Worm (Caenorhabditis elegans) whole organism, young adult: ENCODE measurements around the gene nos-1.
A peak's percentile ranks its signal among the peaks of the same experiment; 100 is the strongest.

Experiments used
- B0019.2 ChIP-seq: fragments of 200-800 bp; sonication (Bioruptor generic); conservative IDR thresholded peaks from 2 replicates; pipeline ENCODE4 v1.3.6; 2022; ENCODE audit warnings: missing genetic modification reagents, missing genetic modification characterization, missing compliant biosample characterization
- B0336.3 ChIP-seq: fragments of 200-800 bp; sonication (Bioruptor generic); IDR thresholded peaks from 2 replicates; pipeline ENCODE4 v1.3.6; 2022; ENCODE audit warnings: missing genetic modification characterization, missing compliant biosample characterization
- D2030.7 ChIP-seq: fragments of 200-800 bp; sonication (Bioruptor generic); IDR thresholded peaks from 2 replicates; pipeline ENCODE4 v1.3.6; 2022; ENCODE audit warnings: missing genetic modification reagents, missing genetic modification characterization, missing compliant biosample characterization
- F10E7.11 ChIP-seq: sonication (generic microtip); optimal IDR thresholded peaks from 2 replicates; lab custom pipeline; 2017; ENCODE audit warnings: mild to moderate bottlenecking, missing genetic modification characterization, moderate library complexity, missing compliant biosample characterization
- F22D6.2 ChIP-seq: sonication (generic microtip); optimal IDR thresholded peaks from 2 replicates; lab custom pipeline; 2016; ENCODE audit warnings: mild to moderate bottlenecking, missing genetic modification characterization, missing compliant biosample characterization
- F33H1.4 ChIP-seq: fragments of 200-800 bp; sonication (Bioruptor generic); IDR thresholded peaks from 2 replicates; pipeline ENCODE4 v1.3.6; 2022; ENCODE audit warnings: missing genetic modification reagents, missing genetic modification characterization, missing compliant biosample characterization
- F49E8.2 ChIP-seq: sonication (generic microtip); optimal IDR thresholded peaks from 3 replicates; lab custom pipeline; 2017; ENCODE audit warnings: missing genetic modification characterization, mild to moderate bottlenecking, missing compliant biosample characterization, antibody characterized with exemption, moderate library complexity; ENCODE audit not compliant: insufficient read depth
- T26A5.8 ChIP-seq: sonication (generic microtip); optimal IDR thresholded peaks from 2 replicates; lab custom pipeline; 2016; ENCODE audit warnings: missing genetic modification characterization, missing compliant biosample characterization
- Y53F4B.3 ChIP-seq: fragments of 200-800 bp; sonication (Bioruptor generic); IDR thresholded peaks from 2 replicates; pipeline ENCODE4 v1.3.6; 2022; ENCODE audit warnings: missing genetic modification reagents, missing genetic modification characterization, missing compliant biosample characterization
- Y53G8AR.9 ChIP-seq: fragments of 200-800 bp; sonication (Bioruptor generic); conservative IDR thresholded peaks from 2 replicates; pipeline ENCODE4 v1.3.6; 2022; ENCODE audit warnings: missing genetic modification reagents, missing genetic modification characterization, missing compliant biosample characterization
- Y67H2A.10 ChIP-seq: fragments of 200-800 bp; sonication (Bioruptor generic); conservative IDR thresholded peaks from 2 replicates; pipeline ENCODE4 v1.3.6; 2022; ENCODE audit warnings: missing genetic modification reagents, missing genetic modification characterization, missing compliant biosample characterization
- Y95B8A.8 ChIP-seq: fragments of 200-800 bp; sonication (Bioruptor generic); IDR thresholded peaks from 2 replicates; pipeline ENCODE4 v1.3.6; 2022; ENCODE audit warnings: missing genetic modification reagents, missing genetic modification characterization, missing compliant biosample characterization
- ama-1 ChIP-seq, 3 experiments: fragments of 150-350 bp in 1 of 3; sonication (generic microtip) in 2 of 3; optimal IDR thresholded peaks; 2 replicates each; lab custom pipeline; 2014 to 2018; ENCODE audit warnings: missing biosample characterization in 2 of 3, missing genetic modification characterization in 2 of 3, missing genetic modification reagents in 2 of 3
- attf-3 ChIP-seq: fragments of 200-800 bp; sonication (Bioruptor generic); conservative IDR thresholded peaks from 2 replicates; pipeline ENCODE4 v1.3.6; 2022; ENCODE audit warnings: missing genetic modification reagents, missing genetic modification characterization, missing compliant biosample characterization
- attf-6 ChIP-seq: fragments of 200-800 bp; sonication (Bioruptor generic); IDR thresholded peaks from 2 replicates; pipeline ENCODE4 v1.3.6; 2022; ENCODE audit warnings: missing genetic modification reagents, missing genetic modification characterization, missing compliant biosample characterization
- bed-2 ChIP-seq: fragments of 200-800 bp; sonication (Bioruptor generic); IDR thresholded peaks from 2 replicates; pipeline ENCODE4 v1.3.6; 2022; ENCODE audit warnings: missing genetic modification reagents, missing genetic modification characterization, missing compliant biosample characterization
- ccch-3 ChIP-seq: fragments of 200-800 bp; sonication (Bioruptor generic); optimal IDR thresholded peaks from 2 replicates; lab custom pipeline; 2018; ENCODE audit warnings: mild to moderate bottlenecking, missing genetic modification characterization, missing compliant biosample characterization
- cebp-2 ChIP-seq: fragments of 200-800 bp; sonication (Bioruptor generic); IDR thresholded peaks from 2 replicates; pipeline ENCODE4 v1.3.6; 2022; ENCODE audit warnings: missing genetic modification characterization, missing compliant biosample characterization
- ceh-58 ChIP-seq: fragments of 200-800 bp; sonication (Bioruptor generic); IDR thresholded peaks from 2 replicates; pipeline ENCODE4 v1.3.6; 2022; ENCODE audit warnings: missing genetic modification characterization, missing compliant biosample characterization
- ceh-91 ChIP-seq: fragments of 200-800 bp; sonication (Bioruptor generic); IDR thresholded peaks from 2 replicates; pipeline ENCODE4 v1.3.6; 2022; ENCODE audit warnings: missing genetic modification reagents, missing genetic modification characterization, missing compliant biosample characterization
- die-1 ChIP-seq: sonication (generic microtip); optimal IDR thresholded peaks from 2 replicates; lab custom pipeline; 2016; ENCODE audit warnings: missing genotype, mild to moderate bottlenecking, missing genetic modification characterization, missing compliant biosample characterization
- dpff-1 ChIP-seq: sonication (generic microtip); optimal IDR thresholded peaks from 2 replicates; lab custom pipeline; 2017; ENCODE audit warnings: mild to moderate bottlenecking, missing genetic modification characterization, missing compliant biosample characterization
- dpl-1 ChIP-seq: fragments of 150-350 bp; optimal IDR thresholded peaks from 2 replicates; lab custom pipeline; 2014; ENCODE audit warnings: missing biosample characterization, missing genetic modification reagents, missing genetic modification characterization
- efl-1 ChIP-seq: fragments of 150-350 bp; optimal IDR thresholded peaks from 2 replicates; lab custom pipeline; 2014; ENCODE audit warnings: missing biosample characterization, missing genetic modification reagents, missing genetic modification characterization
- egl-18 ChIP-seq: fragments of 200-800 bp; sonication (Bioruptor generic); IDR thresholded peaks from 2 replicates; pipeline ENCODE4 v1.3.6; 2022; ENCODE audit warnings: missing genetic modification reagents, missing genetic modification characterization, missing compliant biosample characterization
- gei-17 ChIP-seq: fragments of 200-800 bp; sonication (Bioruptor generic); optimal IDR thresholded peaks from 2 replicates; lab custom pipeline; 2018; ENCODE audit warnings: mild to moderate bottlenecking, missing genetic modification characterization, missing compliant biosample characterization
- hmg-1.2 ChIP-seq: fragments of 200-800 bp; sonication (Bioruptor generic); IDR thresholded peaks from 2 replicates; pipeline ENCODE4 v1.3.6; 2022; ENCODE audit warnings: missing genetic modification reagents, missing genetic modification characterization, missing compliant biosample characterization
- hrde-1 ChIP-seq: sonication (generic microtip); optimal IDR thresholded peaks from 2 replicates; lab custom pipeline; 2016; ENCODE audit warnings: missing genetic modification characterization, mild to moderate bottlenecking, missing compliant biosample characterization, moderate library complexity, missing genotype, missing genetic modification reagents, borderline replicate concordance
- hsf-1 ChIP-seq: fragments of 200-800 bp; sonication (Bioruptor generic); IDR thresholded peaks from 2 replicates; pipeline ENCODE4 v1.3.6; 2022; ENCODE audit warnings: missing genetic modification reagents, missing genetic modification characterization, missing compliant biosample characterization
- lag-1 ChIP-seq: fragments of 200-800 bp; sonication (Bioruptor generic); IDR thresholded peaks from 2 replicates; pipeline ENCODE4 v1.3.6; 2022; ENCODE audit warnings: missing genetic modification reagents, missing genetic modification characterization, missing compliant biosample characterization
- lin-26 ChIP-seq: fragments of 200-800 bp; sonication (Bioruptor generic); IDR thresholded peaks from 2 replicates; pipeline ENCODE4 v1.3.6; 2022; ENCODE audit warnings: missing genetic modification reagents, missing genetic modification characterization, missing compliant biosample characterization
- lin-35 ChIP-seq, 3 experiments: fragments of 150-350 bp in 2 of 3; sonication (generic microtip) in 1 of 3; optimal IDR thresholded peaks; 2 replicates each; lab custom pipeline; 2014 to 2018; ENCODE audit warnings: missing biosample characterization in 3 of 3, missing genetic modification characterization in 3 of 3, missing genetic modification reagents in 3 of 3
- lin-54 ChIP-seq: fragments of 200-800 bp; sonication (Bioruptor generic); optimal IDR thresholded peaks from 2 replicates; lab custom pipeline; 2018; ENCODE audit warnings: mild to moderate bottlenecking, missing genetic modification characterization, missing compliant biosample characterization
- madf-6 ChIP-seq: fragments of 200-800 bp; sonication (Bioruptor generic); IDR thresholded peaks from 2 replicates; pipeline ENCODE4 v1.3.6; 2022; ENCODE audit warnings: missing genetic modification reagents, missing genetic modification characterization, missing compliant biosample characterization
- madf-8 ChIP-seq: fragments of 200-800 bp; sonication (Bioruptor generic); conservative IDR thresholded peaks from 2 replicates; pipeline ENCODE4 v1.3.6; 2022; ENCODE audit warnings: missing genetic modification reagents, missing genetic modification characterization, missing compliant biosample characterization
- mcd-1 ChIP-seq: fragments of 200-800 bp; sonication (Bioruptor generic); IDR thresholded peaks from 2 replicates; pipeline ENCODE4 v1.3.6; 2022; ENCODE audit warnings: missing genetic modification reagents, missing genetic modification characterization, missing compliant biosample characterization
- nfyb-1 ChIP-seq: fragments of 200-800 bp; sonication (Bioruptor generic); IDR thresholded peaks from 2 replicates; pipeline ENCODE4 v1.3.6; 2022; ENCODE audit warnings: missing genetic modification reagents, missing genetic modification characterization, missing compliant biosample characterization
- nhr-80 ChIP-seq: sonication (generic microtip); optimal IDR thresholded peaks from 2 replicates; lab custom pipeline; 2016; ENCODE audit warnings: missing genetic modification characterization, missing compliant biosample characterization
- pbrm-1 ChIP-seq: fragments of 200-800 bp; sonication (Bioruptor generic); IDR thresholded peaks from 2 replicates; pipeline ENCODE4 v1.3.6; 2022; ENCODE audit warnings: missing genetic modification reagents, missing genetic modification characterization, missing compliant biosample characterization
- rcor-1 ChIP-seq: fragments of 200-800 bp; sonication (Bioruptor generic); IDR thresholded peaks from 2 replicates; pipeline ENCODE4 v1.3.6; 2022; ENCODE audit warnings: missing genetic modification reagents, missing genetic modification characterization, missing compliant biosample characterization
- rpc-1 ChIP-seq, 2 experiments: fragments of 150-350 bp in 1 of 2; sonication (generic microtip) in 1 of 2; optimal IDR thresholded peaks; 2 replicates each; lab custom pipeline; 2014 to 2018; ENCODE audit warnings: missing biosample characterization in 1 of 2, missing genetic modification characterization in 1 of 2, missing genetic modification reagents in 1 of 2, missing genotype in 1 of 2
- snpc-3.4 ChIP-seq: sonication (generic microtip); optimal IDR thresholded peaks from 2 replicates; lab custom pipeline; 2017; ENCODE audit warnings: missing genetic modification characterization, mild to moderate bottlenecking, missing compliant biosample characterization, antibody characterized with exemption, moderate library complexity, missing genotype, missing genetic modification reagents
- snpc-4 ChIP-seq, 5 experiments: fragments of 150-350 bp in 1 of 5; sonication (generic microtip) in 4 of 5; optimal IDR thresholded peaks; 2 replicates each; lab custom pipeline; 2014 to 2018; ENCODE audit warnings: missing genetic modification characterization in 5 of 5, missing biosample characterization in 3 of 5, antibody characterized with exemption in 2 of 5, mild to moderate bottlenecking in 2 of 5, missing compliant biosample characterization in 2 of 5, missing genotype in 2 of 5, moderate library complexity in 2 of 5, missing genetic modification reagents in 1 of 5
- tlf-1 ChIP-seq: fragments of 200-800 bp; sonication (Bioruptor generic); optimal IDR thresholded peaks from 2 replicates; lab custom pipeline; 2018; ENCODE audit warnings: mild to moderate bottlenecking, missing genetic modification characterization, missing compliant biosample characterization
- unc-62 ChIP-seq: fragments of 150-350 bp; optimal IDR thresholded peaks from 2 replicates; lab custom pipeline; 2014; ENCODE audit warnings: missing biosample characterization, missing genetic modification reagents, missing genetic modification characterization
- ztf-25 ChIP-seq: fragments of 200-800 bp; sonication (Bioruptor generic); IDR thresholded peaks from 2 replicates; pipeline ENCODE4 v1.3.6; 2022; ENCODE audit warnings: missing genetic modification reagents, missing genetic modification characterization, missing compliant biosample characterization
- ztf-28 ChIP-seq: fragments of 200-800 bp; sonication (Bioruptor generic); IDR thresholded peaks from 2 replicates; pipeline ENCODE4 v1.3.6; 2022; ENCODE audit warnings: missing genetic modification reagents, missing genetic modification characterization, missing compliant biosample characterization

Gene nos-1

DNA sequence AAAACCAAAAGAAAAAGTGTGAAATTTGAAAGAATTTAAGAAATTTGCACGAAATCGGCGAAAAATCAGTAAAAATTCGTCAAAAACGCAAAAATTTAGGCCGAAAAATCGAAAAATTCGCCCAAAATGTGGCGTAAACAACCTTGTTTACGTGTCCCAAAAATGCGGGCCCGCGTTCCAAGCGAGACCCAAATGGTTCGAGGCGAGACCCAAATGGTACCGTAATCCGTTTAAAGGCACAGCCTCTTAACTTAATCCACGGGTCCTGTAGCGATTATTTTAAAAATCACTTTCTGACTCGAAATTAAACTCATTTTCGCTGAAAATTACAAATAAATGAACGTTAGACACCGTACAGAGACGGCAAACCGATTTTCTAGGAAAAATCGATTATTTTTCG is 17.6 kb downstream of the nos-1 start:
- TF ChIP-seq T26A5.8 (no peak), F49E8.2 (tag; lab: Kevin White, UChicago) (peak; percentile 90), mcd-1 (GFP tag; lab: Robert Waterston, UW) (peak; percentile 72), lin-54 (peak; percentile 69), dpl-1 (peak; percentile 25), bed-2 (GFP tag; lab: Robert Waterston, UW) (no peak), gei-17 (GFP tag; lab: Kevin White, UChicago) (no peak), pbrm-1 (GFP tag; lab: Robert Waterston, UW) (peak; percentile 75), ztf-28 (peak; percentile 87), F22D6.2 (no peak), Y67H2A.10 (0 out of 2 replicates have a peak, but pooled peaks have one; percentile 22), rcor-1 (GFP tag; lab: Robert Waterston, UW) (peak; percentile 71), lin-26 (GFP tag; lab: Robert Waterston, UW) (no peak), ama-1 (optimal IDR thresholded peaks at IDR 0.05; lab: Kevin White, UChicago) (no peak), ama-1 (GFP tag; optimal IDR thresholded peaks at IDR 0.05; lab: Kevin White, UChicago) (no peak), ceh-58 (GFP tag; lab: Robert Waterston, UW) (no peak), efl-1 (GFP tag; lab: Kevin White, UChicago) (peak; percentile 56), madf-8 (GFP tag; lab: Robert Waterston, UW) (peak; percentile 89), ztf-25 (GFP tag; lab: Robert Waterston, UW) (no peak), die-1 (tag; lab: Kevin White, UChicago) (no peak), dpff-1 (tag; lab: Kevin White, UChicago) (no peak), ccch-3 (GFP tag; lab: Kevin White, UChicago) (no peak), B0336.3 (GFP tag; lab: Robert Waterston, UW) (no peak), cebp-2 (GFP tag; lab: Robert Waterston, UW) (no peak), D2030.7 (GFP tag; lab: Robert Waterston, UW) (peak; percentile 90), F10E7.11 (tag; lab: Kevin White, UChicago) (no peak), attf-6 (GFP tag; lab: Robert Waterston, UW) (0 out of 2 replicates have a peak, but pooled peaks have one; percentile 31), hsf-1 (GFP tag; lab: Robert Waterston, UW) (peak; percentile 69), B0019.2 (GFP tag; lab: Robert Waterston, UW) (peak; percentile 57; the same call in 1 of the 2 replicates), lin-35 (GFP tag; optimal IDR thresholded peaks at IDR 0.05; lab: Kevin White, UChicago) (no peak), nfyb-1 (peak; percentile 58; the same call in 1 of the 2 replicates), Y95B8A.8 (GFP tag; lab: Robert Waterston, UW) (peak; percentile 84), rpc-1 (optimal IDR thresholded peaks at IDR 0.05; lab: Kevin White, UChicago) (no peak), rpc-1 (tag; optimal IDR thresholded peaks at IDR 0.05; lab: Kevin White, UChicago) (no peak), attf-3 (GFP tag; lab: Robert Waterston, UW) (0 out of 2 replicates have a peak, but pooled peaks have one; percentile 44), hmg-1.2 (GFP tag; lab: Robert Waterston, UW) (peak; percentile 32; the same call in 1 of the 2 replicates), nhr-80 (tag; lab: Kevin White, UChicago) (no peak), tlf-1 (GFP tag; lab: Kevin White, UChicago) (peak; percentile 63), Y53G8AR.9 (no peak), hrde-1 (no peak), egl-18 (GFP tag; lab: Robert Waterston, UW) (no peak), Y53F4B.3 (no peak), F33H1.4 (GFP tag; lab: Robert Waterston, UW) (peak; percentile 97), unc-62 (GFP tag; lab: Kevin White, UChicago) (no peak), snpc-3.4 (tag; lab: Kevin White, UChicago) (peak; percentile 54), madf-6 (GFP tag; lab: Robert Waterston, UW) (peak; percentile 97), lag-1 (GFP tag; lab: Robert Waterston, UW) (no peak), ceh-91 (GFP tag; lab: Robert Waterston, UW) (peak; percentile 92), snpc-4 (GFP tag; optimal IDR thresholded peaks at IDR 0.05; lab: Kevin White, UChicago) (no peak), snpc-4 (tag; optimal IDR thresholded peaks at IDR 0.05; lab: Kevin White, UChicago) (peak in 1 of 4 experiments; percentile 44)
